Worm (Caenorhabditis elegans) whole organism, L2 larva: ENCODE measurements around the gene gcc-1.

ENCODE experiments used
- C34F6.9 ChIP-seq: fragments of 150-350 bp; optimal IDR thresholded peaks from 2 replicates; lab custom pipeline; 2014; ENCODE audit warnings: missing biosample characterization, missing genetic modification characterization
- F13H6.1 ChIP-seq: sonication (generic microtip); optimal IDR thresholded peaks from 2 replicates; lab custom pipeline; 2016; ENCODE audit warnings: missing genetic modification characterization, missing compliant biosample characterization
- R02D3.7 ChIP-seq: fragments of 150-350 bp; optimal IDR thresholded peaks from 2 replicates; lab custom pipeline; 2014; ENCODE audit warnings: missing biosample characterization, missing genetic modification characterization
- ama-1 ChIP-seq: fragments of 150-350 bp; optimal IDR thresholded peaks from 2 replicates; lab custom pipeline; 2018; ENCODE audit warnings: inconsistent platforms
- blmp-1 ChIP-seq: sonication (generic microtip); optimal IDR thresholded peaks from 2 replicates; lab custom pipeline; 2017; ENCODE audit warnings: missing genetic modification characterization, mild to moderate bottlenecking, missing compliant biosample characterization, antibody characterized with exemption, moderate library complexity; ENCODE audit not compliant: insufficient read depth
- ceh-16 ChIP-seq: fragments of 150-350 bp; optimal IDR thresholded peaks from 2 replicates; lab custom pipeline; 2014; ENCODE audit warnings: missing biosample characterization, missing genetic modification characterization
- crh-2 ChIP-seq: sonication (generic microtip); optimal IDR thresholded peaks from 2 replicates; lab custom pipeline; 2017; ENCODE audit warnings: missing biosample characterization, missing genetic modification characterization
- egl-27 ChIP-seq: sonication (generic microtip); optimal IDR thresholded peaks from 3 replicates; lab custom pipeline; 2017; ENCODE audit warnings: missing biosample characterization, missing genetic modification reagents, missing genetic modification characterization
- elt-3 ChIP-seq: sonication (generic microtip); optimal IDR thresholded peaks from 2 replicates; lab custom pipeline; 2017; ENCODE audit warnings: missing biosample characterization, missing genetic modification characterization
- fos-1 ChIP-seq: fragments of 150-350 bp; optimal IDR thresholded peaks from 2 replicates; lab custom pipeline; 2014; ENCODE audit warnings: missing biosample characterization, missing genetic modification characterization
- gmeb-1 ChIP-seq: fragments of 150-350 bp; optimal IDR thresholded peaks from 2 replicates; lab custom pipeline; 2014; ENCODE audit warnings: missing biosample characterization, missing genetic modification characterization
- lin-11 ChIP-seq: fragments of 150-350 bp; sonication (generic microtip); optimal IDR thresholded peaks from 2 replicates; lab custom pipeline; 2014; ENCODE audit warnings: missing biosample characterization, missing genetic modification characterization, inconsistent platforms, mixed read lengths
- lin-13 ChIP-seq: fragments of 150-350 bp; optimal IDR thresholded peaks from 2 replicates; lab custom pipeline; 2014; ENCODE audit warnings: missing biosample characterization, missing genetic modification reagents, missing genetic modification characterization
- lin-39 ChIP-seq: fragments of 150-350 bp; optimal IDR thresholded peaks from 2 replicates; lab custom pipeline; 2014; ENCODE audit warnings: missing biosample characterization, missing genetic modification reagents, missing genetic modification characterization
- lsy-2 ChIP-seq, 2 experiments: fragments of 150-350 bp in 1 of 2; sonication (generic microtip) in 1 of 2; optimal IDR thresholded peaks; 2 replicates each; lab custom pipeline; 2014 to 2017; ENCODE audit warnings: missing biosample characterization in 2 of 2, missing genetic modification characterization in 2 of 2
- mbf-1 ChIP-seq: sonication (generic microtip); optimal IDR thresholded peaks from 2 replicates; lab custom pipeline; 2017; ENCODE audit warnings: missing biosample characterization, missing genetic modification characterization
- mdl-1 ChIP-seq, 2 experiments: fragments of 150-350 bp in 1 of 2; sonication (generic microtip) in 1 of 2; optimal IDR thresholded peaks; 2 replicates each; lab custom pipeline; 2017; ENCODE audit warnings: missing biosample characterization in 2 of 2, missing genetic modification characterization in 2 of 2
- nhr-10 ChIP-seq: sonication (generic microtip); optimal IDR thresholded peaks from 2 replicates; lab custom pipeline; 2017; ENCODE audit warnings: missing biosample characterization, missing genetic modification characterization
- nhr-11 ChIP-seq: fragments of 150-350 bp; optimal IDR thresholded peaks from 2 replicates; lab custom pipeline; 2014; ENCODE audit warnings: missing biosample characterization, missing genetic modification characterization
- nhr-12 ChIP-seq: fragments of 150-350 bp; optimal IDR thresholded peaks from 2 replicates; lab custom pipeline; 2014; ENCODE audit warnings: missing biosample characterization, missing genetic modification characterization
- nhr-129 ChIP-seq: fragments of 150-350 bp; optimal IDR thresholded peaks from 2 replicates; lab custom pipeline; 2014; ENCODE audit warnings: missing biosample characterization, missing genetic modification characterization
- nhr-21 ChIP-seq: fragments of 150-350 bp; optimal IDR thresholded peaks from 2 replicates; lab custom pipeline; 2014; ENCODE audit warnings: missing biosample characterization, missing genetic modification characterization
- nhr-237 ChIP-seq: fragments of 150-350 bp; optimal IDR thresholded peaks from 2 replicates; lab custom pipeline; 2014; ENCODE audit warnings: missing biosample characterization, missing genetic modification characterization
- nhr-25 ChIP-seq: fragments of 150-350 bp; sonication (generic microtip); optimal IDR thresholded peaks from 3 replicates; lab custom pipeline; 2014; ENCODE audit warnings: missing biosample characterization, missing genetic modification characterization
- nhr-6 ChIP-seq: fragments of 150-350 bp; optimal IDR thresholded peaks from 2 replicates; lab custom pipeline; 2014; ENCODE audit warnings: missing biosample characterization, missing genetic modification characterization
- nhr-77 ChIP-seq: fragments of 150-350 bp; optimal IDR thresholded peaks from 2 replicates; lab custom pipeline; 2014; ENCODE audit warnings: missing biosample characterization, missing genetic modification characterization
- peb-1 ChIP-seq: fragments of 150-350 bp; optimal IDR thresholded peaks from 2 replicates; lab custom pipeline; 2014; ENCODE audit warnings: missing biosample characterization, missing genetic modification characterization
- sem-4 ChIP-seq: fragments of 150-350 bp; optimal IDR thresholded peaks from 2 replicates; lab custom pipeline; 2014; ENCODE audit warnings: missing biosample characterization, missing genetic modification reagents, missing genetic modification characterization
- skn-1 ChIP-seq: sonication (generic microtip); optimal IDR thresholded peaks from 2 replicates; lab custom pipeline; 2017; ENCODE audit warnings: missing biosample characterization, missing genetic modification characterization
- sma-3 ChIP-seq: sonication (generic microtip); optimal IDR thresholded peaks from 2 replicates; lab custom pipeline; 2016; ENCODE audit warnings: missing genetic modification reagents, missing genetic modification characterization, missing compliant biosample characterization
- sma-9 ChIP-seq, 2 experiments: fragments of 150-350 bp in 1 of 2; sonication (generic microtip) in 1 of 2; optimal IDR thresholded peaks; 2 replicates each; lab custom pipeline; 2014 to 2016; ENCODE audit warnings: missing genetic modification characterization in 2 of 2, mild to moderate bottlenecking in 1 of 2, missing biosample characterization in 1 of 2, missing compliant biosample characterization in 1 of 2, missing genetic modification reagents in 1 of 2, moderate library complexity in 1 of 2
- unc-39 ChIP-seq: fragments of 150-350 bp; optimal IDR thresholded peaks from 2 replicates; lab custom pipeline; 2014; ENCODE audit warnings: missing biosample characterization, missing genetic modification characterization
- unc-55 ChIP-seq: fragments of 150-350 bp; sonication (generic microtip); optimal IDR thresholded peaks from 3 replicates; lab custom pipeline; 2014; ENCODE audit warnings: missing biosample characterization, missing genetic modification reagents, missing genetic modification characterization
- unc-62 ChIP-seq: fragments of 150-350 bp; optimal IDR thresholded peaks from 2 replicates; lab custom pipeline; 2014; ENCODE audit warnings: missing biosample characterization, missing genetic modification reagents, missing genetic modification characterization
- zag-1 ChIP-seq: fragments of 150-350 bp; optimal IDR thresholded peaks from 2 replicates; lab custom pipeline; 2014; ENCODE audit warnings: missing biosample characterization, missing genetic modification characterization
- ztf-1 ChIP-seq: fragments of 200-800 bp; sonication (Bioruptor generic); conservative IDR thresholded peaks from 2 replicates; pipeline ENCODE4 v1.3.6; 2022; ENCODE audit warnings: missing genetic modification characterization, missing compliant biosample characterization
- ztf-4 ChIP-seq: fragments of 150-350 bp; optimal IDR thresholded peaks from 2 replicates; lab custom pipeline; 2014; ENCODE audit warnings: missing biosample characterization, missing genetic modification characterization

The gcc-1 gene

DNA sequence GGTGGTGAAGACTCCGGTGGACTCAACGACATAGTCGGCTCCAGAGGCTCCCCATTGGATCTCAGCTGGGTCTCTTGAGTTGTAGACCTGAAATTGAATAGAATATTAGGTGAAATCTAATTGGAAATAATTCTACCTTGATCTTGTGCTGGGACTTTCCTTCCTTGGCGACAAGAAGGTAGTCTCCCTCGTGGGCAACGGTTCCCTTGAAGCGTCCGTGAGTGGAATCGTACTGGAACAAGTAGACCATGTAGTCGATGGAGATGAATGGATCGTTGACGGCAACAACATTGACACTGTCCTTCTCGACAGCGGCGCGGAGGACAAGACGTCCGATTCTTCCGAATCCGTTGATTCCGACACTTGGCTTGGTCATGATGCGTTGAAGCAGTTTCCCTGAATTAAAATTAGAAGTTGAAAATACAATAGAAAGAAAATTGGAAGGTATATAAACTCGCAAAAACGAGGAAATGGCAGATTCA lies 46.8 kb upstream of the gcc-1 start, which contains the start of gene gpd-3:
Gene gpd-3 (minus strand): TSS at position 396 of the 482 bp plus-strand sequence.
- TF ChIP-seq lsy-2 (tag; optimal IDR thresholded peaks at IDR 0.05; lab: Kevin White, UChicago), result peak in 1 of 2 experiments; percentile 33
- TF ChIP-seq sma-9 (GFP tag; optimal IDR thresholded peaks at IDR 0.05; lab: Kevin White, UChicago), result peak; percentile 20
- no peak for TF ChIP-seq sma-9 (tag; optimal IDR thresholded peaks at IDR 0.05; lab: Kevin White, UChicago)
- TF ChIP-seq unc-55 (GFP tag; lab: Kevin White, UChicago), result no peak
- TF ChIP-seq nhr-25 (tag; lab: Kevin White, UChicago), result no peak
- peak; percentile 39 for TF ChIP-seq gmeb-1 (tag; lab: Kevin White, UChicago)
- TF ChIP-seq nhr-129 (tag; lab: Kevin White, UChicago), result peak; percentile 13
- TF ChIP-seq nhr-12 (tag; lab: Kevin White, UChicago), result no peak
- no peak for TF ChIP-seq fos-1 (tag; lab: Kevin White, UChicago)
- peak; percentile 17 for TF ChIP-seq sma-3 (GFP tag; lab: Kevin White, UChicago)
- TF ChIP-seq elt-3 (tag; lab: Kevin White, UChicago), result no peak
- no peak for TF ChIP-seq mdl-1 (tag; optimal IDR thresholded peaks at IDR 0.05; lab: Kevin White, UChicago)
- no peak for TF ChIP-seq nhr-237
- TF ChIP-seq ztf-4, result peak; percentile 75
- TF ChIP-seq R02D3.7 (tag; lab: Kevin White, UChicago), result no peak
- TF ChIP-seq nhr-10, result no peak
- peak; percentile 37 for TF ChIP-seq crh-2
- TF ChIP-seq lin-39 (tag; lab: Kevin White, UChicago), result no peak
- TF ChIP-seq unc-62 (GFP tag; lab: Kevin White, UChicago), result no peak
- TF ChIP-seq lin-13, result no peak
- no peak for TF ChIP-seq nhr-77
- peak; percentile 73 for TF ChIP-seq ama-1
- no peak for TF ChIP-seq nhr-11

DNA sequence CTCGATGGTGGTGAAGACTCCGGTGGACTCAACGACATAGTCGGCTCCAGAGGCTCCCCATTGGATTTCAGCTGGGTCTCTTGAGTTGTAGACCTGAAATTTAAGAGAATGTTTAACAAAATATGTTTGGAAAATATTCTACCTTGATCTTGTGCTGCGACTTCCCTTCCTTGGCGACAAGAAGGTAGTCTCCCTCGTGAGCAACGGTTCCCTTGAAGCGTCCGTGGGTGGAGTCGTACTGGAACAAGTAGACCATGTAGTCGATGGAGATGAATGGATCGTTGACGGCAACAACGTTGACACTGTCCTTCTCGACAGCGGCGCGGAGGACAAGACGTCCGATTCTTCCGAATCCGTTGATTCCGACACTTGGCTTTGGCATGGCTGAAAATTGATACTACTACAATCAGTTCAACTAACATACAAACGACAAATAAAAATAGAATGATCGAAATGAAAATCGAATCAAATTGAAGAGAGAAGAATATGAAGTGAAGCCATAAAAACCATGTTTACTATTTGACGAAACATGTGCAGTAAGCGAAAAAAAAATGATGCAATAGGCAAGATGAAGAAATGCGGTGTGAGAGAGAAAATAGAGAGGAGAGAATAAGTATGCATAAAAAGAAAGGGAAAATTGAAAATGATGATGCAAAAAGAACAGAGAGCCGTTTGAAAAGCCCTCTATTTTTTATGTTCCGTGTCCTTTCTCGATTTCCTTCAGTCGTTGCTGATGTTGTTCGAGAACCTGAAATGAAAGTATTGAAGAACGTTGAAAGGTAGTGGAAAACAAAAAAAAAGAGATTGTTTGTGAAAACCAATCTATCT lies 45.2 kb upstream of the gcc-1 start, which contains the start of gene gpd-2:
Gene gpd-2 (minus strand): TSS at position 384 of the 828 bp plus-strand sequence.
- TF ChIP-seq gmeb-1 (tag; lab: Kevin White, UChicago) (no peak), peb-1 (tag; lab: Kevin White, UChicago) (no peak), unc-55 (GFP tag; lab: Kevin White, UChicago) (peak; percentile 74), fos-1 (tag; lab: Kevin White, UChicago) (peak; percentile 31), lsy-2 (tag; optimal IDR thresholded peaks at IDR 0.05; lab: Kevin White, UChicago) (peak in 1 of 2 experiments; percentile 37), sma-9 (GFP tag; optimal IDR thresholded peaks at IDR 0.05; lab: Kevin White, UChicago) (peak; percentile 3), sma-9 (tag; optimal IDR thresholded peaks at IDR 0.05; lab: Kevin White, UChicago) (no peak), sem-4 (tag; lab: Kevin White, UChicago) (peak; percentile 6), nhr-129 (tag; lab: Kevin White, UChicago) (peak; percentile 99), mbf-1 (no peak), lin-13 (peak; percentile 18), C34F6.9 (peak; percentile 38), nhr-6 (tag; lab: Kevin White, UChicago) (peak; percentile 33), blmp-1 (peak; percentile 30), ztf-1 (GFP tag; lab: Robert Waterston, UW) (no peak), ama-1 (peak; percentile 62)

DNA sequence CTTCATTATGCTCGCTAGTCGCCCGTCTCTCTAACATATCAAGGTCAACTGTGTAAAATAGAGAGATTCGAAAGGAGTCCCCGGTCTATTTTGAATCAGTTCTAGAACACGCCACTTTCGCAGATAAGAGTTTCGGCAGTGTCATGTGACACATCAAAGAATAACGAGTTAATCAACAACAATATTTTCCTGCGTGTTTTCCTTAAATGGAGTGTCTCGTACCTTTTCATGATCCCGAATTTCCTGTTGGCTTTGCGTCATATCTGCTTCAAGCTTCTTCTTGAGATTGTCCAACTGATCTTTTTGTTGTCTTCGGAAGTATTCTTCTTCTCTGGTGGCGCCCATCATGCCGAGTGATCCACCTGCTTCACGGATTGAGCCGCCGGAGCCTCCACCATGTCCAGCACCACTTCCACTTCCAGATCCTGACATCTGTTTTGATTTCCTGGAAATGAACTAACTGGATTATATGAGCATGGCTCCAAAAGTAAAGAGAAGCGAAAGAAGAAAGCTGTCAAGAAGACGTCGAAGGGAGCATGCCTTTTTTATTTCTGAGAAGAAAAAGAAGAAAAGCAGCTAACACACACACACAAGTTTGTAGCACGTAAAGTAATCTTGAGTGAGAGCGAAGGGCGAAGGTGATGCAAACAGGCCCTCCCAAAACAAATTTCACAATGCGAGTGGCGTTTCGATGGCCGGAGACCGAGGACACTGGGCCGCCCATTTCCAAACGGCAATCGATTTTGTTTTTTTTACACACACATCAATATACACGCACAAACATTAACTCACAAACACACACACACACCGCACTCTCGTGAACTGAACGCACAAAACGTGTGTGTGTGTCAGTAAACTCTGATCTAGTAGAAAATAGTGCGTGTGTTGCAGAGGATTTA lies 44.4 kb upstream of the gcc-1 start:
- TF ChIP-seq lsy-2 (tag; optimal IDR thresholded peaks at IDR 0.05; lab: Kevin White, UChicago), result no peak
- peak; percentile 22 for TF ChIP-seq fos-1 (tag; lab: Kevin White, UChicago)
- peak; percentile 57 for TF ChIP-seq crh-2
- no peak for TF ChIP-seq F13H6.1 (tag; lab: Kevin White, UChicago)
- TF ChIP-seq skn-1 (tag; lab: Kevin White, UChicago), result no peak
- TF ChIP-seq R02D3.7 (tag; lab: Kevin White, UChicago), result no peak
- no peak for TF ChIP-seq egl-27 (tag; lab: Kevin White, UChicago)
- TF ChIP-seq ama-1, result peak; percentile 88
- TF ChIP-seq ceh-16 (tag; lab: Kevin White, UChicago), result peak; percentile 75
- TF ChIP-seq unc-39 (tag; lab: Kevin White, UChicago), result no peak
- TF ChIP-seq nhr-10, result no peak
- TF ChIP-seq gmeb-1 (tag; lab: Kevin White, UChicago), result peak; percentile 12
- peak; percentile 66 for TF ChIP-seq lin-11
- TF ChIP-seq zag-1, result no peak
- peak; percentile 72 for TF ChIP-seq sma-9 (GFP tag; optimal IDR thresholded peaks at IDR 0.05; lab: Kevin White, UChicago)
- TF ChIP-seq sma-9 (tag; optimal IDR thresholded peaks at IDR 0.05; lab: Kevin White, UChicago), result no peak
- peak; percentile 70 for TF ChIP-seq nhr-25 (tag; lab: Kevin White, UChicago)
- peak; percentile 73 for TF ChIP-seq sma-3 (GFP tag; lab: Kevin White, UChicago)
- TF ChIP-seq nhr-129 (tag; lab: Kevin White, UChicago), result peak; percentile 64
- TF ChIP-seq nhr-21 (tag; lab: Kevin White, UChicago), result peak; percentile 69
- no peak for TF ChIP-seq nhr-237
